Worm (Caenorhabditis elegans) whole organism, L4 larva: ENCODE data around the gene T06D4.6.

Experiments used
- ZK546.5 ChIP-seq, 2 experiments: sonication (generic microtip); optimal IDR thresholded peaks; 2 replicates each; lab custom pipeline; 2017; ENCODE audit warnings: missing biosample characterization in 2 of 2, missing genetic modification characterization in 2 of 2
- aly-2 ChIP-seq: sonication (generic microtip); optimal IDR thresholded peaks from 2 replicates; lab custom pipeline; 2018; ENCODE audit warnings: missing biosample characterization, missing genetic modification characterization
- ama-1 ChIP-seq: fragments of 150-350 bp; optimal IDR thresholded peaks from 2 replicates; lab custom pipeline; 2014; ENCODE audit warnings: inconsistent platforms, mixed read lengths
- gei-8 ChIP-seq: fragments of 200-800 bp; sonication (Bioruptor generic); optimal IDR thresholded peaks from 2 replicates; lab custom pipeline; 2018; ENCODE audit warnings: mild to moderate bottlenecking, missing genetic modification characterization, missing compliant biosample characterization
- lin-39 ChIP-seq: fragments of 150-350 bp; optimal IDR thresholded peaks from 2 replicates; lab custom pipeline; 2014; ENCODE audit warnings: missing biosample characterization, missing genetic modification reagents, missing genetic modification characterization
- unc-130 ChIP-seq: sonication (generic microtip); optimal IDR thresholded peaks from 2 replicates; lab custom pipeline; 2016; ENCODE audit warnings: missing genetic modification reagents, missing genetic modification characterization, missing compliant biosample characterization
- vab-7 ChIP-seq: fragments of 200-800 bp; sonication (Bioruptor generic); IDR thresholded peaks from 2 replicates; pipeline ENCODE4 v1.3.6; 2022; ENCODE audit warnings: missing genetic modification reagents, missing genetic modification characterization, missing compliant biosample characterization
- zfp-2 ChIP-seq: sonication (generic microtip); optimal IDR thresholded peaks from 2 replicates; lab custom pipeline; 2016; ENCODE audit warnings: mild to moderate bottlenecking, missing genetic modification characterization, missing compliant biosample characterization

DNA sequence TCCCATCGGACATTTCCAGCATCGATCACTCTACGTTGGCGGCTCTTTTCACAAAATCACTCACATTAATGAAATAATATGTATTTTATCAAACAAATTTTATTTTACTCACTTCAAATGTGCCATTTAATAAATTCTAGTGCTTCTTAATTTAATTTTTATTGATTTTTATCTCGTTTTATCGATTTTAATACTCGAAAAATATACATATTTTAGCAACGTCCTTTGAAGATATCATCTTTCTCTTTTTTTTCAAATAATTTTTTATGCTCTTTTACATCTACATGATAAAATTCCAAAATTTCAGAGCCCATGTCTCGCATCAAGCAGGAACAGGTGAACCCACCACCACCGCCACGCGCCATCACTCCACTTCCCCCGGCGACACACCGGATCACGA lies 28.6 kb downstream of the T06D4.6 start, which contains the start of the genes lido-14 and bath-27:
- TF ChIP-seq lin-39 (tag; lab: Kevin White, UChicago) (no peak), ama-1 (lab: Kevin White, UChicago) (no peak), unc-130 (no peak), ZK546.5 (tag; optimal IDR thresholded peaks at IDR 0.05; lab: Kevin White, UChicago) (no peak), zfp-2 (tag; lab: Kevin White, UChicago) (no peak), vab-7 (GFP tag; lab: Robert Waterston, UW) (no peak), aly-2 (tag; lab: Kevin White, UChicago) (no peak), gei-8 (GFP tag; lab: Kevin White, UChicago) (no peak)
